Worm (Caenorhabditis elegans): ENCODE measurements around the gene Y53C12B.7.

Gene Y53C12B.7

DNA sequence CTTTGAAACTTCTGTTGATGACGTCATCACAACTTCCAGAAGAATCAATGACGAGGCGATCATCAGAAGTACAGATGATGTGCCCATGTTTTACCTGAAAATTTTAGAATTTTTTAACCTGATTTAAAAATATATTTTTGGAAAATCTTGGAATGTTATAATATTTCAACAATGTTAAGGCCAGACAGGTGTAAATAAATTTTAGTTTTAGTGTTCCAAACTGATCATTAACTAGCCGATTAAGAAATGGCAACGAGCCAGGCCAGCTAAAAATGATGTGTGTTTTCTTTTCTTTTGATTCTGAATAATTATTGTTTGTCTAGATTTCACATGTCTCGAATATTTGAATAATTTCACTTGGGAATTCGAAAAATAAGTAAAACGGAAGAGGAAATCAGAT, 22.8 kb upstream of the Y53C12B.7 start, which contains the start of gene T10B9.9:
TSS of gene T10B9.9 (minus strand) at position 101 of the 400 bp plus-strand sequence.
- TF ChIP-seq unc-30 (tag; optimal IDR thresholded peaks at IDR 0.05) (no peak), swsn-7 (tag; optimal IDR thresholded peaks at IDR 0.05) (no peak), snu-23 (GFP tag; optimal IDR thresholded peaks at IDR 0.05) (no peak), nhr-28 (tag; optimal IDR thresholded peaks at IDR 0.05) (no peak), nhr-85 (tag) (no peak), isw-1 (GFP tag; IDR thresholded peaks at IDR 0.05) (no peak), ztf-4 (tag; optimal IDR thresholded peaks at IDR 0.05) (no peak), zip-4 (GFP tag; optimal IDR thresholded peaks at IDR 0.05) (no peak), nhr-71 (tag; optimal IDR thresholded peaks at IDR 0.05) (no peak), ces-1 (GFP tag; optimal IDR thresholded peaks at IDR 0.05) (no peak), jun-1 (tag; optimal IDR thresholded peaks at IDR 0.05) (no peak), unc-98 (GFP tag; IDR thresholded peaks at IDR 0.05) (no peak), mab-9 (GFP tag; IDR thresholded peaks at IDR 0.05) (no peak), rnt-1 (tag; optimal IDR thresholded peaks at IDR 0.05) (no peak)

DNA sequence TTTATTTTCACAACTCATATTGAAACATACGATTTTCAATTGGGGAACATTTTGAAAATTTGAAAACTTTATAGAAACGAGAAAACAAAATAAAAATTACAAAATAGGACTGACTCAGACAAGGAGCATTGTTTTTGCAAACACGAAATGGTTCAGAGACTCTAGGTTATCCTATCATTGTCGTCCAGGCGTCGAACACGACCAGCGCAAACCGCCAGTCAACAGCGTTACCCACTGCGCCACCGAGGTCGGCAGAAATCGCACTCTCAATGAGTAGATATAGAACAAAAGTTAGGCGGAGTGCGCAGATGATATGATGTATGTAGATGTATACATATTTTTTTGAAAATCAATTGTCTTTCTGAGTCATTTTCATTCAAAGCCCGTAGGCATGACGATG, 21.6 kb upstream of the Y53C12B.7 start:
- TF ChIP-seq dsc-1 (tag; optimal IDR thresholded peaks at IDR 0.05): peak; percentile 82
- peak; percentile 50 for TF ChIP-seq unc-130 (tag; optimal IDR thresholded peaks at IDR 0.05)
- TF ChIP-seq jun-1 (tag; optimal IDR thresholded peaks at IDR 0.05): peak; percentile 50
- no peak for TF ChIP-seq alr-1 (tag; optimal IDR thresholded peaks at IDR 0.05; ENCODE audit: borderline replicate concordance)
- no peak for TF ChIP-seq ceh-63 (GFP tag; optimal IDR thresholded peaks at IDR 0.05)
- TF ChIP-seq hlh-17 (GFP tag; optimal IDR thresholded peaks at IDR 0.05; ENCODE audit: borderline replicate concordance): no peak
- TF ChIP-seq pqm-1 (tag; optimal IDR thresholded peaks at IDR 0.05): no peak
- TF ChIP-seq mdl-1 (tag; optimal IDR thresholded peaks at IDR 0.05): peak in 1 of 2 experiments; percentile 62
- no peak for TF ChIP-seq C34B4.2 (tag; optimal IDR thresholded peaks at IDR 0.05)
- no peak for TF ChIP-seq ceh-90 (tag; optimal IDR thresholded peaks at IDR 0.05)
- TF ChIP-seq pag-3 (tag; optimal IDR thresholded peaks at IDR 0.05; ENCODE audit: borderline replicate concordance, insufficient read depth): no peak
- no peak for TF ChIP-seq C16A3.4 (tag; optimal IDR thresholded peaks at IDR 0.05)
- peak; percentile 61 for TF ChIP-seq irx-1 (tag; optimal IDR thresholded peaks at IDR 0.05)
- peak; percentile 57 to 59 for TF ChIP-seq lsy-2 (tag; optimal IDR thresholded peaks at IDR 0.05)
- no peak for TF ChIP-seq lin-15B (tag; optimal IDR thresholded peaks at IDR 0.05)
- no peak for TF ChIP-seq fos-1 (tag; optimal IDR thresholded peaks at IDR 0.05)
- TF ChIP-seq unc-62 (GFP tag; optimal IDR thresholded peaks at IDR 0.05): no peak
- peak; percentile 25; the same call in 1 of the 2 replicates for TF ChIP-seq mab-9 (GFP tag; IDR thresholded peaks at IDR 0.05)
- TF ChIP-seq ceh-88 (GFP tag; IDR thresholded peaks at IDR 0.05): peak; percentile 61; the same call in 1 of the 2 replicates
- TF ChIP-seq snu-23 (GFP tag; optimal IDR thresholded peaks at IDR 0.05): peak; percentile 72
- TF ChIP-seq sox-4 (tag; optimal IDR thresholded peaks at IDR 0.05): peak; percentile 52
- peak; percentile 66 for TF ChIP-seq tbx-2 (tag; optimal IDR thresholded peaks at IDR 0.05)
- peak; percentile 16 for TF ChIP-seq hlh-4 (tag; optimal IDR thresholded peaks at IDR 0.05)
- peak; percentile 44 for TF ChIP-seq egl-13 (tag; optimal IDR thresholded peaks at IDR 0.05)
- no peak for TF ChIP-seq nhr-84 (tag; optimal IDR thresholded peaks at IDR 0.05)
- peak; percentile 41 for TF ChIP-seq elt-2 (tag; optimal IDR thresholded peaks at IDR 0.05)
- TF ChIP-seq efl-1 (optimal IDR thresholded peaks at IDR 0.05): peak; percentile 35 to 52
- TF ChIP-seq efl-1 (GFP tag; optimal IDR thresholded peaks at IDR 0.05 in 1 of 2): peak; percentile 41 to 93
- no peak for TF ChIP-seq aha-1 (tag; optimal IDR thresholded peaks at IDR 0.05)
- TF ChIP-seq dpl-1 (GFP tag; optimal IDR thresholded peaks at IDR 0.05): peak in 2 of 3 experiments; percentile 49 to 53
- peak in 2 of 6 experiments; percentile 17 to 49 for TF ChIP-seq elt-3 (tag; optimal IDR thresholded peaks at IDR 0.05)
- TF ChIP-seq vab-15 (tag; optimal IDR thresholded peaks at IDR 0.05): no peak
- TF ChIP-seq ama-1 (optimal IDR thresholded peaks at IDR 0.05): no peak
- peak; percentile 54 for TF ChIP-seq lin-14 (GFP tag; optimal IDR thresholded peaks at IDR 0.05)
- no peak for TF ChIP-seq sptf-1 (tag; optimal IDR thresholded peaks at IDR 0.05)
- peak in 1 of 2 experiments; percentile 71 for TF ChIP-seq ztf-11 (tag; optimal IDR thresholded peaks at IDR 0.05)
- peak; percentile 53 for TF ChIP-seq F16B12.6 (tag; optimal IDR thresholded peaks at IDR 0.05)
- TF ChIP-seq fkh-4 (tag; optimal IDR thresholded peaks at IDR 0.05; ENCODE audit: borderline replicate concordance): no peak
- peak; percentile 48 for TF ChIP-seq ceh-8 (GFP tag; optimal IDR thresholded peaks at IDR 0.05)
- no peak for TF ChIP-seq tlp-1 (tag; optimal IDR thresholded peaks at IDR 0.05)
- no peak for TF ChIP-seq zag-1 (tag; optimal IDR thresholded peaks at IDR 0.05)

Data from whole organism, L1 larva.